Fruit fly (Drosophila melanogaster) whole organism, embryonic: ENCODE results near the gene Ire1.

Source experiments
- CG11085 ChIP-seq: fragments of 200-800 bp; sonication (Bioruptor generic); IDR thresholded peaks from 2 replicates; pipeline ENCODE4 v1.3.6; 2022; ENCODE audit warnings: missing biosample characterization, missing genetic modification characterization
- CG11247 ChIP-seq: fragments of 200-800 bp; sonication (Bioruptor generic); IDR thresholded peaks from 2 replicates; pipeline ENCODE4 v1.3.6; 2022; ENCODE audit warnings: missing biosample characterization, missing genetic modification characterization
- CG12071 ChIP-seq: fragments of 200-800 bp; sonication (Bioruptor generic); optimal IDR thresholded peaks from 3 replicates; lab custom pipeline; 2018; ENCODE audit warnings: missing biosample characterization, mild to moderate bottlenecking, missing genetic modification characterization
- CG13296 ChIP-seq: fragments of 200-800 bp; sonication (Bioruptor generic); optimal IDR thresholded peaks from 3 replicates; lab custom pipeline; 2018; ENCODE audit warnings: missing biosample characterization, mild to moderate bottlenecking, missing genetic modification characterization
- CG14860 ChIP-seq: fragments of 200-800 bp; sonication (Bioruptor generic); IDR thresholded peaks from 3 replicates; pipeline ENCODE4 v1.3.6; 2022; ENCODE audit warnings: missing biosample characterization, missing genetic modification characterization; ENCODE audit not compliant: partially characterized antibody
- CG15479 ChIP-seq: fragments of 200-800 bp; sonication (Bioruptor generic); optimal IDR thresholded peaks from 3 replicates; lab custom pipeline; 2019; ENCODE audit warnings: missing biosample characterization, mild to moderate bottlenecking, missing genetic modification characterization, moderate library complexity
- CG15514 ChIP-seq: fragments of 200-800 bp; sonication (Bioruptor generic); optimal IDR thresholded peaks from 3 replicates; lab custom pipeline; 2017; ENCODE audit warnings: missing biosample characterization, missing genetic modification characterization, mild to moderate bottlenecking, moderate library complexity, missing genetic modification reagents
- CG17361 ChIP-seq: fragments of 200-800 bp; sonication (Bioruptor generic); IDR thresholded peaks from 3 replicates; pipeline ENCODE4 v1.3.6; 2022; ENCODE audit warnings: missing biosample characterization, missing genetic modification characterization
- CG17385 ChIP-seq: fragments of 200-800 bp; sonication (Bioruptor generic); optimal IDR thresholded peaks from 3 replicates; lab custom pipeline; 2018; ENCODE audit warnings: missing biosample characterization, mild to moderate bottlenecking, missing genetic modification characterization
- CG17612 ChIP-seq: fragments of 200-800 bp; sonication (Bioruptor generic); IDR thresholded peaks from 2 replicates; pipeline ENCODE4 v1.3.6; 2022; ENCODE audit warnings: missing biosample characterization, missing genetic modification characterization
- CG18262 ChIP-seq: fragments of 200-800 bp; optimal IDR thresholded peaks from 3 replicates; lab custom pipeline; 2019; ENCODE audit warnings: missing biosample characterization, mild to moderate bottlenecking, missing genetic modification characterization, moderate library complexity
- CG2712 ChIP-seq: fragments of 200-800 bp; optimal IDR thresholded peaks from 3 replicates; lab custom pipeline; 2019; ENCODE audit warnings: missing biosample characterization, mild to moderate bottlenecking, missing genetic modification characterization, moderate library complexity
- CG30403 ChIP-seq: fragments of 200-800 bp; sonication (Bioruptor generic); optimal IDR thresholded peaks from 3 replicates; lab custom pipeline; 2016; ENCODE audit warnings: missing biosample characterization, missing genetic modification characterization
- CG30431 ChIP-seq: fragments of 200-800 bp; sonication (Bioruptor generic); optimal IDR thresholded peaks from 2 replicates; lab custom pipeline; 2017; ENCODE audit warnings: missing biosample characterization, missing genetic modification characterization
- CG31388 ChIP-seq: fragments of 200-800 bp; sonication (Bioruptor generic); optimal IDR thresholded peaks from 2 replicates; lab custom pipeline; 2016; ENCODE audit warnings: missing biosample characterization, missing genetic modification characterization
- CG3281 ChIP-seq: fragments of 200-800 bp; sonication (Bioruptor generic); optimal IDR thresholded peaks from 3 replicates; lab custom pipeline; 2017; ENCODE audit warnings: missing biosample characterization, mild to moderate bottlenecking, missing genetic modification characterization
- CG34376 ChIP-seq: fragments of 200-800 bp; sonication (Bioruptor generic); optimal IDR thresholded peaks from 2 replicates; lab custom pipeline; 2018; ENCODE audit warnings: missing biosample characterization, mild to moderate bottlenecking, missing genetic modification characterization
- CG3995 ChIP-seq: fragments of 200-800 bp; sonication (Bioruptor generic); optimal IDR thresholded peaks from 3 replicates; lab custom pipeline; 2016; ENCODE audit warnings: missing biosample characterization, missing genetic modification characterization
- CG7745 ChIP-seq: fragments of 200-800 bp; sonication (Bioruptor generic); optimal IDR thresholded peaks from 2 replicates; lab custom pipeline; 2018; ENCODE audit warnings: missing biosample characterization, mild to moderate bottlenecking, missing genetic modification characterization, moderate library complexity
- CG7786 ChIP-seq: fragments of 200-800 bp; sonication (Bioruptor generic); optimal IDR thresholded peaks from 2 replicates; lab custom pipeline; 2016; ENCODE audit warnings: missing biosample characterization, missing genetic modification characterization
- CG7987 ChIP-seq: fragments of 200-800 bp; sonication (Bioruptor generic); optimal IDR thresholded peaks from 2 replicates; lab custom pipeline; 2018; ENCODE audit warnings: missing biosample characterization, mild to moderate bottlenecking, missing genetic modification characterization, moderate library complexity
- CG8290 ChIP-seq, 3 experiments: fragments of 200-800 bp; sonication (Bioruptor generic); optimal IDR thresholded peaks; 2 replicates each; lab custom pipeline; 2016 to 2019; ENCODE audit warnings: missing biosample characterization in 3 of 3, missing genetic modification characterization in 3 of 3, mild to moderate bottlenecking in 2 of 3, moderate library complexity in 1 of 3
- CG9215 ChIP-seq: fragments of 200-800 bp; sonication (Bioruptor generic); IDR thresholded peaks from 2 replicates; pipeline ENCODE4 v1.3.6; 2022; ENCODE audit warnings: missing biosample characterization, missing genetic modification characterization
- CG9437 ChIP-seq: fragments of 200-800 bp; sonication (Bioruptor generic); optimal IDR thresholded peaks from 2 replicates; lab custom pipeline; 2018; ENCODE audit warnings: missing biosample characterization, mild to moderate bottlenecking, missing genetic modification characterization
- CG9727 ChIP-seq: fragments of 200-800 bp; sonication (Bioruptor generic); optimal IDR thresholded peaks from 3 replicates; lab custom pipeline; 2017; ENCODE audit warnings: missing biosample characterization, mild to moderate bottlenecking, missing genetic modification characterization
- CG9797 ChIP-seq: fragments of 200-800 bp; sonication (Bioruptor generic); optimal IDR thresholded peaks from 3 replicates; lab custom pipeline; 2018; ENCODE audit warnings: missing biosample characterization, mild to moderate bottlenecking, missing genetic modification characterization
- CG9932 ChIP-seq: fragments of 200-800 bp; sonication (Bioruptor generic); IDR thresholded peaks from 2 replicates; pipeline ENCODE4 v1.3.6; 2022; ENCODE audit warnings: missing biosample characterization, missing genetic modification characterization
- D19A ChIP-seq: fragments of 200-800 bp; optimal IDR thresholded peaks from 3 replicates; lab custom pipeline; 2019; ENCODE audit warnings: missing biosample characterization, mild to moderate bottlenecking, missing genetic modification characterization, moderate library complexity
- Dad ChIP-seq: fragments of 200-800 bp; sonication (Bioruptor generic); optimal IDR thresholded peaks from 3 replicates; lab custom pipeline; 2016; ENCODE audit warnings: missing biosample characterization, missing genetic modification characterization
- Dip3 ChIP-seq: fragments of 200-800 bp; sonication (Bioruptor generic); optimal IDR thresholded peaks from 3 replicates; lab custom pipeline; 2016; ENCODE audit warnings: missing biosample characterization, missing genetic modification characterization
- Gug ChIP-seq: fragments of 200-800 bp; sonication (Bioruptor generic); IDR thresholded peaks from 4 replicates; pipeline ENCODE4 v1.3.6; 2022; ENCODE audit warnings: missing biosample characterization, missing genetic modification characterization
- Jarid2 ChIP-seq: fragments of 200-800 bp; sonication (Bioruptor generic); optimal IDR thresholded peaks from 3 replicates; lab custom pipeline; 2017; ENCODE audit warnings: mild to moderate bottlenecking, missing biosample characterization, missing genetic modification reagents, missing genetic modification characterization
- Med ChIP-seq: fragments of 200-800 bp; sonication (Bioruptor generic); peaks from one replicate; lab custom pipeline; 2016; ENCODE audit warnings: missing biosample characterization, missing genetic modification characterization, mild to moderate bottlenecking, inconsistent platforms, moderate library complexity
- Optix ChIP-seq: fragments of 200-800 bp; sonication (Bioruptor generic); IDR thresholded peaks from 3 replicates; pipeline ENCODE4 v1.3.6; 2022; ENCODE audit warnings: missing biosample characterization, missing genetic modification characterization
- Pdp1 ChIP-seq, 2 experiments: fragments of 200-800 bp; sonication (Bioruptor generic); optimal IDR thresholded peaks; 3 replicates each; lab custom pipeline; 2016; ENCODE audit warnings: missing biosample characterization in 2 of 2, missing genetic modification characterization in 2 of 2, mild to moderate bottlenecking in 1 of 2, moderate library complexity in 1 of 2
- Side ChIP-seq: fragments of 200-800 bp; sonication (Bioruptor generic); optimal IDR thresholded peaks from 2 replicates; lab custom pipeline; 2016; ENCODE audit warnings: missing biosample characterization, missing genetic modification characterization
- Sox102F ChIP-seq: fragments of 200-800 bp; sonication (Bioruptor generic); optimal IDR thresholded peaks from 2 replicates; lab custom pipeline; 2018; ENCODE audit warnings: missing biosample characterization, mild to moderate bottlenecking, missing genetic modification characterization, moderate library complexity
- az2 ChIP-seq: fragments of 200-800 bp; sonication (Bioruptor generic); optimal IDR thresholded peaks from 3 replicates; lab custom pipeline; 2016; ENCODE audit warnings: missing biosample characterization, missing genetic modification characterization
- chinmo ChIP-seq: fragments of 200-800 bp; sonication (Bioruptor generic); IDR thresholded peaks from 4 replicates; pipeline ENCODE4 v1.3.6; 2022; ENCODE audit warnings: missing biosample characterization, missing genetic modification characterization; ENCODE audit not compliant: partially characterized antibody
- cwo ChIP-seq: fragments of 200-800 bp; sonication (Bioruptor generic); optimal IDR thresholded peaks from 3 replicates; lab custom pipeline; 2017; ENCODE audit warnings: missing biosample characterization, missing genetic modification characterization, mild to moderate bottlenecking, moderate library complexity, missing genetic modification reagents
- danr ChIP-seq: fragments of 200-800 bp; sonication (Bioruptor generic); IDR thresholded peaks from 2 replicates; pipeline ENCODE4 v1.3.6; 2022; ENCODE audit warnings: missing biosample characterization, missing genetic modification characterization
- eve ChIP-seq, 2 experiments: fragments of >200 bp; optimal IDR thresholded peaks; 2 replicates each; lab custom pipeline; 2017; ENCODE audit warnings: missing biosample characterization in 2 of 2, missing genetic modification characterization in 2 of 2
- gem ChIP-seq: fragments of 200-800 bp; sonication (Bioruptor generic); optimal IDR thresholded peaks from 2 replicates; lab custom pipeline; 2019; ENCODE audit warnings: missing biosample characterization, mild to moderate bottlenecking, missing genetic modification characterization, moderate library complexity
- ind ChIP-seq: fragments of 200-800 bp; sonication (Bioruptor generic); optimal IDR thresholded peaks from 3 replicates; lab custom pipeline; 2016; ENCODE audit warnings: missing biosample characterization, missing genetic modification characterization
- mirr ChIP-seq: fragments of 200-800 bp; sonication (Bioruptor generic); optimal IDR thresholded peaks from 3 replicates; lab custom pipeline; 2018; ENCODE audit warnings: missing biosample characterization, mild to moderate bottlenecking, missing genetic modification characterization
- pros ChIP-seq: fragments of 200-800 bp; sonication (Bioruptor generic); optimal IDR thresholded peaks from 3 replicates; lab custom pipeline; 2019; ENCODE audit warnings: missing biosample characterization, mild to moderate bottlenecking, missing genetic modification characterization, moderate library complexity
- row ChIP-seq: fragments of 200-800 bp; sonication (Bioruptor generic); IDR thresholded peaks from 3 replicates; pipeline ENCODE4 v1.3.6; 2022; ENCODE audit warnings: missing biosample characterization, missing genetic modification characterization
- sd ChIP-seq: fragments of 200-800 bp; sonication (Bioruptor generic); optimal IDR thresholded peaks from 3 replicates; lab custom pipeline; 2018; ENCODE audit warnings: missing biosample characterization, mild to moderate bottlenecking, missing genetic modification characterization, moderate library complexity
- sna ChIP-seq: fragments of 200-800 bp; sonication (Bioruptor generic); IDR thresholded peaks from 2 replicates; pipeline ENCODE4 v1.3.6; 2022; ENCODE audit warnings: missing biosample characterization, missing genetic modification characterization; ENCODE audit not compliant: partially characterized antibody
- so ChIP-seq: fragments of 200-800 bp; sonication (Bioruptor generic); IDR thresholded peaks from 3 replicates; pipeline ENCODE4 v1.3.6; 2022; ENCODE audit warnings: missing biosample characterization, missing genetic modification characterization

Ire1 gene

dm6 chr3R:19859370-19860033, 1.6 kb downstream of the Ire1 start (continued):
- TF ChIP-seq CG9215 (GFP tag; lab: Robert Waterston, UW): 0 out of 2 replicates have a peak, but pooled peaks have one; percentile 8
- no peak for TF ChIP-seq CG17612
- TF ChIP-seq mirr (GFP tag; lab: Kevin White, UChicago): peak; percentile 88
- no peak for TF ChIP-seq CG14860 (GFP tag; lab: Robert Waterston, UW)
- peak; percentile 7 for TF ChIP-seq CG30403 (GFP tag; lab: Kevin White, UChicago)
- peak; percentile 16 for TF ChIP-seq gem (tag; lab: Kevin White, UChicago)
- peak; percentile 11 for TF ChIP-seq CG15479
- TF ChIP-seq sd: peak; percentile 8
- peak; percentile 5 for TF ChIP-seq CG7786
- peak; percentile 25 for TF ChIP-seq CG9727 (GFP tag; lab: Kevin White, UChicago)
- TF ChIP-seq Gug (GFP tag; lab: Robert Waterston, UW): peak; percentile 39; the same call in 1 of the 4 replicates
- peak; percentile 36 for TF ChIP-seq cwo
- TF ChIP-seq Dad (GFP tag; lab: Kevin White, UChicago): no peak
- no peak for TF ChIP-seq Dip3 (GFP tag; lab: Kevin White, UChicago)
- peak; percentile 34; the same call in 1 of the 3 replicates for TF ChIP-seq so (GFP tag; lab: Robert Waterston, UW)
- TF ChIP-seq CG13296: peak; percentile 18
- peak; percentile 18 for TF ChIP-seq CG12071 (GFP tag; lab: Kevin White, UChicago)
- TF ChIP-seq CG17385: peak; percentile 2
- TF ChIP-seq Side (GFP tag; lab: Kevin White, UChicago): no peak
- TF ChIP-seq danr (GFP tag; lab: Robert Waterston, UW): no peak
- TF ChIP-seq Med (GFP tag; lab: Kevin White, UChicago): peak; percentile 83
- peak; percentile 18 for TF ChIP-seq CG7987 (GFP tag; lab: Kevin White, UChicago)
- peak; percentile 91 for TF ChIP-seq D19A (tag; lab: Kevin White, UChicago)
- peak; percentile 50 for TF ChIP-seq CG34376
- TF ChIP-seq CG11085 (GFP tag; lab: Robert Waterston, UW): no peak
- TF ChIP-seq row: peak; percentile 63
- peak; percentile 53; the same call in 1 of the 3 replicates for TF ChIP-seq CG17361 (GFP tag; lab: Robert Waterston, UW)
- no peak for TF ChIP-seq Optix
- peak; percentile 20 for TF ChIP-seq CG18262 (tag; lab: Kevin White, UChicago)
- TF ChIP-seq az2 (GFP tag; lab: Kevin White, UChicago): no peak
- TF ChIP-seq CG8290 (GFP tag; optimal IDR thresholded peaks at IDR 0.05; lab: Kevin White, UChicago): no peak
- peak in 1 of 2 experiments; percentile 30 for TF ChIP-seq CG8290 (tag; optimal IDR thresholded peaks at IDR 0.05; lab: Kevin White, UChicago)
- peak; percentile 1 for TF ChIP-seq Sox102F (GFP tag; lab: Kevin White, UChicago)

dm6 chr3R:19858944-19859343, 2.1 kb downstream of the Ire1 start:
- TF ChIP-seq Pdp1 (GFP tag; optimal IDR thresholded peaks at IDR 0.05; lab: Kevin White, UChicago): peak in 1 of 2 experiments; percentile 18
- 0 out of 4 replicates have a peak, but pooled peaks have one; percentile 54 for TF ChIP-seq chinmo (GFP tag; lab: Robert Waterston, UW)
- TF ChIP-seq CG3995 (GFP tag; lab: Kevin White, UChicago): no peak
- TF ChIP-seq CG15514: no peak
- no peak for TF ChIP-seq CG31388 (GFP tag; lab: Kevin White, UChicago)
- TF ChIP-seq CG9437 (GFP tag; lab: Kevin White, UChicago): no peak
- TF ChIP-seq CG30431 (GFP tag; lab: Kevin White, UChicago): no peak
- no peak for TF ChIP-seq CG3281
- TF ChIP-seq Med (GFP tag; lab: Kevin White, UChicago): peak; percentile 14
- no peak for TF ChIP-seq eve (GFP tag; optimal IDR thresholded peaks at IDR 0.05; lab: Kevin White, UChicago)
- no peak for TF ChIP-seq CG9797 (GFP tag; lab: Kevin White, UChicago)
- no peak for TF ChIP-seq CG7745 (tag; lab: Kevin White, UChicago)
- no peak for TF ChIP-seq ind (GFP tag; lab: Kevin White, UChicago)
- TF ChIP-seq CG2712 (tag; lab: Kevin White, UChicago): no peak
- no peak for TF ChIP-seq Jarid2 (GFP tag; lab: Kevin White, UChicago)
- no peak for TF ChIP-seq CG11247 (GFP tag; lab: Robert Waterston, UW)
- TF ChIP-seq pros (GFP tag; lab: Kevin White, UChicago): no peak
- TF ChIP-seq CG9932 (GFP tag; lab: Robert Waterston, UW): no peak
- no peak for TF ChIP-seq sna (GFP tag; lab: Robert Waterston, UW)
